Worm (Caenorhabditis elegans) whole organism, L1 larva: Measurements from ENCODE around the gene mdt-15.

Experiments
- Y116A8C.19 ChIP-seq: sonication (generic microtip); optimal IDR thresholded peaks from 2 replicates; lab custom pipeline; 2016; ENCODE audit warnings: missing compliant biosample characterization, missing genetic modification characterization, borderline replicate concordance
- aly-2 ChIP-seq: fragments of 150-350 bp; optimal IDR thresholded peaks from 2 replicates; lab custom pipeline; 2014; ENCODE audit warnings: missing biosample characterization, missing genetic modification characterization
- fkh-10 ChIP-seq: sonication (generic microtip); optimal IDR thresholded peaks from 2 replicates; lab custom pipeline; 2017; ENCODE audit warnings: missing biosample characterization, missing genetic modification reagents, missing genetic modification characterization
- lin-39 ChIP-seq: fragments of 150-350 bp; optimal IDR thresholded peaks from 2 replicates; lab custom pipeline; 2014; ENCODE audit warnings: missing biosample characterization, missing genetic modification reagents, missing genetic modification characterization
- mdl-1 ChIP-seq, 2 experiments: fragments of 150-350 bp; optimal IDR thresholded peaks; 2 replicates each; lab custom pipeline; 2014 to 2017; ENCODE audit warnings: missing biosample characterization in 2 of 2, missing genetic modification characterization in 2 of 2, inconsistent platforms in 1 of 2
- mep-1 ChIP-seq: fragments of 150-350 bp; optimal IDR thresholded peaks from 2 replicates; lab custom pipeline; 2014; ENCODE audit warnings: missing biosample characterization, missing genetic modification characterization
- nhr-11 ChIP-seq: fragments of 150-350 bp; optimal IDR thresholded peaks from 2 replicates; lab custom pipeline; 2014; ENCODE audit warnings: missing biosample characterization, missing genetic modification characterization
- nhr-237 ChIP-seq: fragments of 150-350 bp; optimal IDR thresholded peaks from 2 replicates; lab custom pipeline; 2014; ENCODE audit warnings: missing biosample characterization, missing genetic modification characterization

ce11 chrIII:5871760-5872159, 38.2 kb upstream of the mdt-15 start, which contains the start of the genes F01F1.11 and F01F1.3:
- TF ChIP-seq fkh-10 (GFP tag; lab: Kevin White, UChicago) = no peak
- TF ChIP-seq nhr-237 (tag; lab: Kevin White, UChicago) = no peak
- TF ChIP-seq lin-39 (tag; lab: Kevin White, UChicago) = peak; percentile 31
- peak; percentile 51 for TF ChIP-seq aly-2
- TF ChIP-seq mep-1 (tag; lab: Kevin White, UChicago) = peak; percentile 78
- TF ChIP-seq nhr-11 (tag; lab: Kevin White, UChicago) = peak; percentile 43
- TF ChIP-seq mdl-1 (tag; optimal IDR thresholded peaks at IDR 0.05; lab: Kevin White, UChicago) = peak in 1 of 2 experiments; percentile 57
- peak; percentile 72 for TF ChIP-seq Y116A8C.19 (tag; lab: Kevin White, UChicago)
